Fruit fly (Drosophila melanogaster) whole organism, prepupa: ENCODE results near the gene Noa36.
A peak's percentile ranks its signal among the peaks of the same experiment; 100 is the strongest.

Experiments
- Blimp-1 ChIP-seq: fragments of 200-800 bp; sonication (Bioruptor generic); optimal IDR thresholded peaks from 3 replicates; lab custom pipeline; 2017; ENCODE audit warnings: missing biosample characterization, missing genetic modification characterization, mild to moderate bottlenecking, moderate library complexity, missing genetic modification reagents
- CG10631 ChIP-seq: fragments of 200-800 bp; sonication (Bioruptor generic); optimal IDR thresholded peaks from 2 replicates; lab custom pipeline; 2016; ENCODE audit warnings: missing biosample characterization, missing genetic modification characterization
- CG10669 ChIP-seq: fragments of 200-800 bp; sonication (Bioruptor generic); optimal IDR thresholded peaks from 3 replicates; lab custom pipeline; 2018; ENCODE audit warnings: missing biosample characterization, mild to moderate bottlenecking, missing genetic modification characterization, moderate library complexity
- CG11762 ChIP-seq: fragments of 200-800 bp; sonication (Bioruptor generic); optimal IDR thresholded peaks from 3 replicates; lab custom pipeline; 2016; ENCODE audit warnings: missing biosample characterization, missing genetic modification characterization; ENCODE audit not compliant: insufficient read depth
- CG15336 ChIP-seq: fragments of 200-800 bp; sonication (Bioruptor generic); IDR thresholded peaks from 2 replicates; pipeline ENCODE4 v1.3.6; 2022; ENCODE audit warnings: missing biosample characterization, missing genetic modification characterization
- CG1621 ChIP-seq: fragments of 200-800 bp; sonication (Bioruptor generic); optimal IDR thresholded peaks from 3 replicates; lab custom pipeline; 2018; ENCODE audit warnings: missing biosample characterization, mild to moderate bottlenecking, missing genetic modification characterization
- CG16779 ChIP-seq: fragments of 200-800 bp; sonication (Bioruptor generic); optimal IDR thresholded peaks from 3 replicates; lab custom pipeline; 2017; ENCODE audit warnings: missing biosample characterization, mild to moderate bottlenecking, missing genetic modification characterization
- CG3032 ChIP-seq: fragments of 200-800 bp; optimal IDR thresholded peaks from 2 replicates; lab custom pipeline; 2019; ENCODE audit warnings: missing biosample characterization, mild to moderate bottlenecking, missing genetic modification characterization, moderate library complexity
- CG31627 ChIP-seq: fragments of 200-800 bp; sonication (Bioruptor generic); optimal IDR thresholded peaks from 3 replicates; lab custom pipeline; 2016; ENCODE audit warnings: missing biosample characterization, missing genetic modification characterization
- CG32006 ChIP-seq: fragments of 200-800 bp; sonication (Bioruptor generic); optimal IDR thresholded peaks from 3 replicates; lab custom pipeline; 2017; ENCODE audit warnings: missing biosample characterization, mild to moderate bottlenecking, missing genetic modification characterization
- CG34406 ChIP-seq: fragments of 200-800 bp; sonication (Bioruptor generic); optimal IDR thresholded peaks from 3 replicates; lab custom pipeline; 2016; ENCODE audit warnings: missing biosample characterization, missing genetic modification characterization
- CG6276 ChIP-seq: fragments of 200-800 bp; sonication (Bioruptor generic); optimal IDR thresholded peaks from 2 replicates; lab custom pipeline; 2017; ENCODE audit warnings: missing biosample characterization, mild to moderate bottlenecking, missing genetic modification characterization
- CG6792 ChIP-seq: fragments of 200-800 bp; sonication (Bioruptor generic); optimal IDR thresholded peaks from 3 replicates; lab custom pipeline; 2016; ENCODE audit warnings: missing biosample characterization, missing genetic modification characterization
- CG6808 ChIP-seq: fragments of 200-800 bp; sonication (Bioruptor generic); optimal IDR thresholded peaks from 3 replicates; lab custom pipeline; 2017; ENCODE audit warnings: missing biosample characterization, missing genetic modification characterization, mild to moderate bottlenecking, moderate library complexity, missing genetic modification reagents
- CG8119 ChIP-seq: fragments of 200-800 bp; sonication (Bioruptor generic); IDR thresholded peaks from 3 replicates; pipeline ENCODE4 v1.3.6; 2022; ENCODE audit warnings: missing biosample characterization, missing genetic modification characterization
- CG8632 ChIP-seq: fragments of 200-800 bp; sonication (Bioruptor generic); optimal IDR thresholded peaks from 3 replicates; lab custom pipeline; 2016; ENCODE audit warnings: missing biosample characterization, missing genetic modification characterization
- CG9139 ChIP-seq: fragments of 200-800 bp; sonication (Bioruptor generic); optimal IDR thresholded peaks from 3 replicates; lab custom pipeline; 2017; ENCODE audit warnings: missing biosample characterization, mild to moderate bottlenecking, missing genetic modification characterization
- Eip78C ChIP-seq: fragments of 200-800 bp; sonication (Bioruptor generic); peaks from one replicate; lab custom pipeline; 2016; ENCODE audit warnings: missing biosample characterization, missing genetic modification characterization
- Eip93F ChIP-seq: fragments of 200-800 bp; sonication (Bioruptor generic); optimal IDR thresholded peaks from 2 replicates; lab custom pipeline; 2016; ENCODE audit warnings: missing biosample characterization, mild to moderate bottlenecking, missing genetic modification characterization
- Gug ChIP-seq: fragments of 200-800 bp; sonication (Bioruptor generic); IDR thresholded peaks from 2 replicates; pipeline ENCODE4 v1.3.6; 2022; ENCODE audit warnings: missing biosample characterization, missing genetic modification characterization
- Hr39 ChIP-seq: fragments of 200-800 bp; sonication (Bioruptor generic); optimal IDR thresholded peaks from 2 replicates; lab custom pipeline; 2016; ENCODE audit warnings: missing biosample characterization, missing genetic modification characterization
- Hr4 ChIP-seq: fragments of 200-800 bp; sonication (Bioruptor generic); optimal IDR thresholded peaks from 3 replicates; lab custom pipeline; 2016; ENCODE audit warnings: missing biosample characterization, missing genetic modification characterization
- Lpt ChIP-seq: fragments of 200-800 bp; sonication (Bioruptor generic); optimal IDR thresholded peaks from 3 replicates; lab custom pipeline; 2016; ENCODE audit warnings: missing biosample characterization, missing genetic modification characterization
- Met ChIP-seq: fragments of 200-800 bp; sonication (Bioruptor generic); optimal IDR thresholded peaks from 3 replicates; lab custom pipeline; 2016; ENCODE audit warnings: missing biosample characterization, missing genetic modification characterization
- OdsH ChIP-seq: fragments of 200-800 bp; sonication (Bioruptor generic); optimal IDR thresholded peaks from 3 replicates; lab custom pipeline; 2016; ENCODE audit warnings: missing biosample characterization, missing genetic modification characterization
- Smox ChIP-seq: fragments of 200-800 bp; sonication (Bioruptor generic); optimal IDR thresholded peaks from 3 replicates; lab custom pipeline; 2016; ENCODE audit warnings: missing biosample characterization, missing genetic modification characterization
- Sox14 ChIP-seq: fragments of 200-800 bp; sonication (Bioruptor generic); optimal IDR thresholded peaks from 3 replicates; lab custom pipeline; 2016; ENCODE audit warnings: missing biosample characterization, missing genetic modification characterization
- Sox15 ChIP-seq: fragments of 200-800 bp; sonication (Bioruptor generic); optimal IDR thresholded peaks from 3 replicates; lab custom pipeline; 2016; ENCODE audit warnings: missing biosample characterization, missing genetic modification characterization
- cyc ChIP-seq: fragments of 200-800 bp; sonication (Bioruptor generic); optimal IDR thresholded peaks from 3 replicates; lab custom pipeline; 2016; ENCODE audit warnings: missing biosample characterization, missing genetic modification characterization
- dac ChIP-seq: fragments of 200-800 bp; sonication (Bioruptor generic); optimal IDR thresholded peaks from 2 replicates; lab custom pipeline; 2017; ENCODE audit warnings: missing biosample characterization, mild to moderate bottlenecking, missing genetic modification characterization
- eg ChIP-seq: fragments of 200-800 bp; sonication (Bioruptor generic); IDR thresholded peaks from 3 replicates; pipeline ENCODE4 v1.3.6; 2022; ENCODE audit warnings: missing biosample characterization, missing genetic modification characterization
- esn ChIP-seq: fragments of 200-800 bp; sonication (Bioruptor generic); optimal IDR thresholded peaks from 2 replicates; lab custom pipeline; 2016; ENCODE audit warnings: missing biosample characterization, mild to moderate bottlenecking, missing genetic modification characterization, moderate library complexity
- fd59A ChIP-seq: fragments of 200-800 bp; sonication (Bioruptor generic); optimal IDR thresholded peaks from 2 replicates; lab custom pipeline; 2017; ENCODE audit warnings: missing biosample characterization, mild to moderate bottlenecking, missing genetic modification characterization, missing genetic modification reagents
- fd85E ChIP-seq: fragments of 200-800 bp; sonication (Bioruptor generic); optimal IDR thresholded peaks from 3 replicates; lab custom pipeline; 2016; ENCODE audit warnings: missing biosample characterization, missing genetic modification characterization
- lz ChIP-seq: fragments of 200-800 bp; sonication (Bioruptor generic); optimal IDR thresholded peaks from 3 replicates; lab custom pipeline; 2016; ENCODE audit warnings: missing biosample characterization, missing genetic modification characterization
- net ChIP-seq: fragments of 200-800 bp; sonication (Bioruptor generic); optimal IDR thresholded peaks from 3 replicates; lab custom pipeline; 2016; ENCODE audit warnings: missing biosample characterization, missing genetic modification characterization
- pdm3 ChIP-seq: fragments of 200-800 bp; sonication (Bioruptor generic); optimal IDR thresholded peaks from 3 replicates; lab custom pipeline; 2016; ENCODE audit warnings: missing biosample characterization, missing genetic modification characterization
- salr ChIP-seq, 2 experiments: fragments of 200-800 bp; sonication (Bioruptor generic); optimal IDR thresholded peaks; 3 replicates each; lab custom pipeline; 2016 to 2018; ENCODE audit warnings: missing biosample characterization in 2 of 2, missing genetic modification characterization in 2 of 2, mild to moderate bottlenecking in 1 of 2
- spab ChIP-seq: fragments of 200-800 bp; sonication (Bioruptor generic); optimal IDR thresholded peaks from 2 replicates; lab custom pipeline; 2017; ENCODE audit warnings: missing biosample characterization, mild to moderate bottlenecking, missing genetic modification characterization, missing genetic modification reagents
- ss ChIP-seq, 2 experiments: fragments of 200-800 bp; sonication (Bioruptor generic); optimal IDR thresholded peaks; 2 replicates in 1 of 2; 3 replicates in 1 of 2; lab custom pipeline; 2017 to 2018; ENCODE audit warnings: mild to moderate bottlenecking in 2 of 2, missing biosample characterization in 2 of 2, missing genetic modification characterization in 2 of 2, moderate library complexity in 1 of 2
- svp ChIP-seq: fragments of 200-800 bp; sonication (Bioruptor generic); peaks from one replicate; lab custom pipeline; 2016; ENCODE audit warnings: missing biosample characterization, missing genetic modification characterization
- topi ChIP-seq: fragments of 200-800 bp; sonication (Bioruptor generic); optimal IDR thresholded peaks from 3 replicates; lab custom pipeline; 2016; ENCODE audit warnings: missing biosample characterization, missing genetic modification characterization

Noa36 gene

dm6 chr3R:28631753-28632152, 32.7 kb upstream of the Noa36 start (continued):
- TF ChIP-seq OdsH (GFP tag; lab: Kevin White, UChicago) (peak; percentile 32), CG32006 (peak; percentile 61), topi (GFP tag; lab: Kevin White, UChicago) (peak; percentile 57), CG6792 (peak; percentile 32), net (GFP tag; lab: Kevin White, UChicago) (no peak)

DNA sequence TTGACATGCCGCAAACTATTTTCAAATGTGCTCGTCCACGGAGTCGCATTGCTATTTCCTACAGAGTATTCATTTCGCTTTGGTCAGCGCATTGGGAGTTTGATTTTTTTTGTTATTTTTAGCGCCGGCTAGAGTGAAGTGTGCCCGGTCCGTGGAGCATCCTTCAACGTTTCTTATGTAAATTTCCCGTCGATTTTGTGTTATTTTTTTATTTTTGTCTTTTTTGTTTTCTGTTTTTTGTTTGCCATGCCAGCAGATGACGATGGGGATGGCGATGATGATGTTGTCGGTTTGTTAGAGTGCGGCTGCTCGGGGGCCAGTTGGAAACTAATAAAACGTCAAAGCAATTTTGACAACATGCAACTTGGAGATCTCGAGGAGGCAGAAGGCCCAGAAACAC, 31.8 kb upstream of the Noa36 start:
- TF ChIP-seq CG6276 (GFP tag; lab: Kevin White, UChicago) (peak; percentile 48), svp (GFP tag; lab: Kevin White, UChicago) (no peak), CG15336 (peak; percentile 56), esn (no peak), fd59A (GFP tag; lab: Kevin White, UChicago) (no peak), eg (GFP tag; lab: Robert Waterston, UW) (peak; percentile 55; the same call in 1 of the 3 replicates), CG8119 (GFP tag; lab: Robert Waterston, UW) (peak; percentile 68; the same call in 2 of the 3 replicates)

DNA sequence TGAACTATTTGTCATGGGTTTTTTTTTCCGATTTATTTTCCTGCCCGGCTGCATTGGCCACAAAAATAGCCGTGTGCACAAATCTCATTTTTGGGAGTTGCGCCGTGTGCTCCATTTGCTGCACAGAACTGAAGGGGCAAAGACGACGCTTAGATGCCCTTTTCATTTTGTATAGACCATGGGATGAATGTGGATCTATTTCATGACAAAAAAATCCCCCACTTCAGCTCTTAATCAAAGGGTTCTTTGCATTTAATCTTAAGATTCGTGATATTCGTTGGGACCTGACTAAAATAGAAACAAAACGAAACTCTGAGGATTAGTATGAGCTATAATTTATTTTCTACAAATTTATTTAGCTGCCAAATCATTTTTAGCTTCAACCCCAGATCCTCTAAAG, 31.0 kb upstream of the Noa36 start:
- TF ChIP-seq cyc, result peak; percentile 5
- TF ChIP-seq Smox, result no peak
- TF ChIP-seq Hr4, result peak; percentile 13
- TF ChIP-seq Eip78C (GFP tag; lab: Kevin White, UChicago), result peak; percentile 46
- TF ChIP-seq CG8119 (GFP tag; lab: Robert Waterston, UW), result 0 out of 3 replicates have a peak, but pooled peaks have one; percentile 13
- TF ChIP-seq CG32006, result peak; percentile 30

- TF ChIP-seq Gug (GFP tag; lab: Robert Waterston, UW) (no peak), CG8632 (GFP tag; lab: Kevin White, UChicago) (peak; percentile 45), Eip78C (GFP tag; lab: Kevin White, UChicago) (peak; percentile 83), Sox15 (GFP tag; lab: Kevin White, UChicago) (peak; percentile 6), dac (GFP tag; lab: Kevin White, UChicago) (no peak), Eip93F (no peak), eg (GFP tag; lab: Robert Waterston, UW) (peak; percentile 41; the same call in 1 of the 3 replicates), pdm3 (peak; percentile 53), spab (no peak), OdsH (GFP tag; lab: Kevin White, UChicago) (peak; percentile 76), CG11762 (GFP tag; lab: Kevin White, UChicago) (peak; percentile 24), fd59A (GFP tag; lab: Kevin White, UChicago) (peak; percentile 33), Hr39 (GFP tag; lab: Kevin White, UChicago) (peak; percentile 38), CG32006 (peak; percentile 79), fd85E (no peak), cyc (peak; percentile 23), CG10631 (GFP tag; lab: Kevin White, UChicago) (peak; percentile 60), Met (GFP tag; lab: Kevin White, UChicago) (peak; percentile 36), CG34406 (GFP tag; lab: Kevin White, UChicago) (peak; percentile 50), CG10669 (peak; percentile 30), Lpt (GFP tag; lab: Kevin White, UChicago) (peak; percentile 19), Blimp-1 (GFP tag; lab: Kevin White, UChicago) (peak; percentile 14), ss (GFP tag; optimal IDR thresholded peaks at IDR 0.05; lab: Kevin White, UChicago) (peak in 1 of 2 experiments; percentile 37), Smox (peak; percentile 28), Sox14 (GFP tag; lab: Kevin White, UChicago) (peak; percentile 32), CG6276 (GFP tag; lab: Kevin White, UChicago) (no peak), CG8119 (GFP tag; lab: Robert Waterston, UW) (no peak), lz (GFP tag; lab: Kevin White, UChicago) (peak; percentile 16), net (GFP tag; lab: Kevin White, UChicago) (peak; percentile 42), salr (GFP tag; optimal IDR thresholded peaks at IDR 0.05; lab: Kevin White, UChicago) (peak in 1 of 2 experiments; percentile 71), CG9139 (GFP tag; lab: Kevin White, UChicago) (no peak), CG6808 (GFP tag; lab: Kevin White, UChicago) (peak; percentile 53), CG1621 (tag; lab: Kevin White, UChicago) (no peak), CG16779 (tag; lab: Kevin White, UChicago) (no peak), CG31627 (GFP tag; lab: Kevin White, UChicago) (peak; percentile 13), CG3032 (tag; lab: Kevin White, UChicago) (peak; percentile 54), CG15336 (0 out of 2 replicates have a peak, but pooled peaks have one; percentile 11)
Measured at dm6 chr3R:28629186-28629979, 30.3 kb upstream of the Noa36 start.
